Worm (Caenorhabditis elegans) whole organism, L1 larva: ENCODE results near the gene F29C12.6.

Source experiments
- Y116A8C.19 ChIP-seq: sonication (generic microtip); optimal IDR thresholded peaks from 2 replicates; lab custom pipeline; 2016; ENCODE audit warnings: missing compliant biosample characterization, missing genetic modification characterization, borderline replicate concordance
- ama-1 ChIP-seq: fragments of 150-350 bp; optimal IDR thresholded peaks from 2 replicates; lab custom pipeline; 2014
- mab-9 ChIP-seq: fragments of 200-800 bp; sonication (Bioruptor generic); IDR thresholded peaks from 2 replicates; pipeline ENCODE4 v1.3.6; 2022; ENCODE audit warnings: missing genetic modification reagents, missing genetic modification characterization, missing compliant biosample characterization
- mdl-1 ChIP-seq, 2 experiments: fragments of 150-350 bp; optimal IDR thresholded peaks; 2 replicates each; lab custom pipeline; 2014 to 2017; ENCODE audit warnings: missing biosample characterization in 2 of 2, missing genetic modification characterization in 2 of 2, inconsistent platforms in 1 of 2
- mep-1 ChIP-seq: fragments of 150-350 bp; optimal IDR thresholded peaks from 2 replicates; lab custom pipeline; 2014; ENCODE audit warnings: missing biosample characterization, missing genetic modification characterization
- nhr-28 ChIP-seq: fragments of 150-350 bp; optimal IDR thresholded peaks from 2 replicates; lab custom pipeline; 2014; ENCODE audit warnings: missing biosample characterization, missing genetic modification characterization
- nhr-47 ChIP-seq: sonication (generic microtip); optimal IDR thresholded peaks from 2 replicates; lab custom pipeline; 2016; ENCODE audit warnings: mild to moderate bottlenecking, missing genetic modification characterization, moderate library complexity, missing compliant biosample characterization
- skn-1 ChIP-seq: fragments of 150-350 bp; optimal IDR thresholded peaks from 2 replicates; lab custom pipeline; 2014; ENCODE audit warnings: missing biosample characterization, missing genetic modification characterization
- unc-86 ChIP-seq: sonication (generic microtip); optimal IDR thresholded peaks from 2 replicates; lab custom pipeline; 2016; ENCODE audit warnings: missing genetic modification characterization, missing compliant biosample characterization
- ztf-4 ChIP-seq: fragments of 150-350 bp; optimal IDR thresholded peaks from 2 replicates; lab custom pipeline; 2014; ENCODE audit warnings: missing biosample characterization, missing genetic modification characterization

DNA sequence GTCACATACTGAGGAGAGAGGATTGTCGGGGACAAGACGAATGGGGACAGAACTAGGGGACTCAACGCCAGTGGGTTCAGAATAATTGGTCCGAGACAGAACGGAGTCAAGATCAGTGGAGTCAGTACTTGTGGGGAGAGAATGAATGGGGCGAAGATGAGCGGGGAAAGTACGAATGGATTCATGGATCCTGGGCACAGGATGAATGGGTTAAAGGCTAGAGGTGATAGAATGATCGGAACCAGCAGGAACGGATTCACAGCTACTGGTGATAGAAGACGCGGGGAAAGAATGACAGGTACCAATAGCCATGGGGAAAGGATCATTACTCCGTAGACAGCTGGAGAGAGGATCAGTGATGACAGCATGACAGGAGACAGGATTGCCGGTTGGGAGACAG lies 9.9 kb downstream of the F29C12.6 start:
- TF ChIP-seq ama-1 (lab: Kevin White, UChicago) (no peak), nhr-28 (tag; lab: Kevin White, UChicago) (no peak), nhr-47 (no peak), mep-1 (tag; lab: Kevin White, UChicago) (no peak), mab-9 (no peak), unc-86 (tag; lab: Kevin White, UChicago) (no peak), skn-1 (tag; lab: Kevin White, UChicago) (no peak), mdl-1 (tag; optimal IDR thresholded peaks at IDR 0.05; lab: Kevin White, UChicago) (no peak), Y116A8C.19 (tag; lab: Kevin White, UChicago) (no peak), ztf-4 (tag; lab: Kevin White, UChicago) (no peak)
